Fruit fly (Drosophila melanogaster): ENCODE results near the gene CG43844.

The CG43844 gene

dm6 chr3R:21853618-21854573 is 35.4 kb upstream of the CG43844 start (continued):
- peak; percentile 29 for TF ChIP-seq Hr4 (GFP tag; optimal IDR thresholded peaks at IDR 0.05)
- TF ChIP-seq CG8119 (GFP tag; IDR thresholded peaks at IDR 0.05) = peak; percentile 62
- no peak for TF ChIP-seq Sox15 (GFP tag; optimal IDR thresholded peaks at IDR 0.05)
- peak; percentile 81 for TF ChIP-seq eg (GFP tag; IDR thresholded peaks at IDR 0.05)
- TF ChIP-seq CG10631 (GFP tag; optimal IDR thresholded peaks at IDR 0.05) = no peak
- peak; percentile 19 for TF ChIP-seq CG1621 (tag; optimal IDR thresholded peaks at IDR 0.05)
- TF ChIP-seq OdsH (GFP tag; optimal IDR thresholded peaks at IDR 0.05) = peak; percentile 3
- peak; percentile 31 for TF ChIP-seq CG6792 (GFP tag; optimal IDR thresholded peaks at IDR 0.05)
- TF ChIP-seq lz (GFP tag; optimal IDR thresholded peaks at IDR 0.05) = no peak
- TF ChIP-seq CG11762 (GFP tag; optimal IDR thresholded peaks at IDR 0.05; ENCODE audit: insufficient read depth) = peak; percentile 69
- peak; percentile 76 for TF ChIP-seq Eip75B (GFP tag; optimal IDR thresholded peaks at IDR 0.05)
- TF ChIP-seq svp (GFP tag) = peak; percentile 96
- peak; percentile 70 for TF ChIP-seq CG6808 (GFP tag; optimal IDR thresholded peaks at IDR 0.05)
- TF ChIP-seq CG11902 (GFP tag; optimal IDR thresholded peaks at IDR 0.05) = no peak
- peak; percentile 86 to 87 for TF ChIP-seq ss (GFP tag; optimal IDR thresholded peaks at IDR 0.05)
- TF ChIP-seq Lpt (GFP tag; optimal IDR thresholded peaks at IDR 0.05) = peak; percentile 64
- no peak for TF ChIP-seq CG32006 (GFP tag; optimal IDR thresholded peaks at IDR 0.05)
- TF ChIP-seq CG8319 (GFP tag; optimal IDR thresholded peaks at IDR 0.05) = peak; percentile 29
- TF ChIP-seq net (GFP tag; optimal IDR thresholded peaks at IDR 0.05) = peak; percentile 43
- no peak for TF ChIP-seq fd59A (GFP tag; optimal IDR thresholded peaks at IDR 0.05)
- peak; percentile 34 for TF ChIP-seq Met (GFP tag; optimal IDR thresholded peaks at IDR 0.05)
- no peak for TF ChIP-seq Hr39 (GFP tag; optimal IDR thresholded peaks at IDR 0.05)

- TF ChIP-seq Eip78C (GFP tag) (peak; percentile 59), net (GFP tag; optimal IDR thresholded peaks at IDR 0.05) (no peak), achi (GFP tag; optimal IDR thresholded peaks at IDR 0.05) (no peak), lz (GFP tag; optimal IDR thresholded peaks at IDR 0.05) (no peak), Ets96B (tag; optimal IDR thresholded peaks at IDR 0.05) (no peak), CG10631 (GFP tag; optimal IDR thresholded peaks at IDR 0.05) (no peak)
Observed at dm6 chr3R:21854574-21855468, 34.5 kb upstream of the CG43844 start.

dm6 chr3R:21855469-21855826 is 33.9 kb upstream of the CG43844 start:
- TF ChIP-seq CG6163 (GFP tag; IDR thresholded peaks at IDR 0.05) = peak; percentile 19; the same call in 1 of the 3 replicates
- TF ChIP-seq Ets21C (GFP tag; optimal IDR thresholded peaks at IDR 0.05) = no peak
- TF ChIP-seq fkh (GFP tag; optimal IDR thresholded peaks at IDR 0.05) = no peak
- TF ChIP-seq CG6854 (GFP tag; optimal IDR thresholded peaks at IDR 0.05) = no peak

- peak; percentile 26 for TF ChIP-seq CG31627 (GFP tag; optimal IDR thresholded peaks at IDR 0.05)
- no peak for TF ChIP-seq cyc (GFP tag; optimal IDR thresholded peaks at IDR 0.05)
- peak; percentile 41 for TF ChIP-seq CG6163 (GFP tag; IDR thresholded peaks at IDR 0.05)
- peak in 1 of 2 experiments; percentile 25 for TF ChIP-seq ss (GFP tag; optimal IDR thresholded peaks at IDR 0.05)
- peak; percentile 37 for TF ChIP-seq CG6792 (GFP tag; optimal IDR thresholded peaks at IDR 0.05)
- TF ChIP-seq CG9139 (GFP tag; optimal IDR thresholded peaks at IDR 0.05) = no peak
- peak; percentile 62 for TF ChIP-seq Sox14 (GFP tag; optimal IDR thresholded peaks at IDR 0.05)
- peak; percentile 69 for TF ChIP-seq pdm3 (GFP tag; optimal IDR thresholded peaks at IDR 0.05)
- TF ChIP-seq Eip78C (GFP tag) = peak; percentile 92
- peak; percentile 47 for TF ChIP-seq Hr39 (GFP tag; optimal IDR thresholded peaks at IDR 0.05)
- TF ChIP-seq Eip75B (GFP tag; optimal IDR thresholded peaks at IDR 0.05) = peak; percentile 43
- TF ChIP-seq Sox102F (GFP tag; optimal IDR thresholded peaks at IDR 0.05) = peak; percentile 82
- peak; percentile 59 for TF ChIP-seq Eip93F (GFP tag; optimal IDR thresholded peaks at IDR 0.05)
- no peak for TF ChIP-seq CG8319 (GFP tag; optimal IDR thresholded peaks at IDR 0.05)
- no peak for TF ChIP-seq CG3032 (tag; optimal IDR thresholded peaks at IDR 0.05)
- no peak for TF ChIP-seq CG7368 (GFP tag; optimal IDR thresholded peaks at IDR 0.05)
- TF ChIP-seq CG6854 (GFP tag; optimal IDR thresholded peaks at IDR 0.05) = peak; percentile 77
- peak; percentile 71 for TF ChIP-seq OdsH (GFP tag; optimal IDR thresholded peaks at IDR 0.05)
- peak; percentile 29 for TF ChIP-seq dsx (GFP tag; optimal IDR thresholded peaks at IDR 0.05; ENCODE audit: poor library complexity, severe bottlenecking)
- TF ChIP-seq spab (GFP tag; optimal IDR thresholded peaks at IDR 0.05) = no peak
Observed at dm6 chr3R:21856098-21856872, 33.1 kb upstream of the CG43844 start, which contains the start of gene glec. glec (minus strand) TSS chr3R:21856266.

Data from whole organism, prepupa.